Worm (Caenorhabditis elegans) whole organism, late embryonic: ENCODE measurements around the gene cpin-1.
A peak's percentile ranks its signal among the peaks of the same experiment; 100 is the strongest.

Source experiments
- C08G9.2 ChIP-seq: sonication (generic microtip); optimal IDR thresholded peaks from 2 replicates; lab custom pipeline; 2016; ENCODE audit warnings: mild to moderate bottlenecking, missing genetic modification characterization, moderate library complexity, missing compliant biosample characterization
- C38D4.7 ChIP-seq: fragments of 200-800 bp; sonication (Bioruptor generic); optimal IDR thresholded peaks from 2 replicates; lab custom pipeline; 2018; ENCODE audit warnings: mild to moderate bottlenecking, missing genetic modification characterization, moderate library complexity, missing compliant biosample characterization
- K02D7.2 ChIP-seq: sonication (generic microtip); optimal IDR thresholded peaks from 2 replicates; lab custom pipeline; 2017; ENCODE audit warnings: mild to moderate bottlenecking, missing genetic modification characterization, missing compliant biosample characterization
- K09A11.1 ChIP-seq: sonication (generic microtip); optimal IDR thresholded peaks from 2 replicates; lab custom pipeline; 2017; ENCODE audit warnings: antibody characterized with exemption, mild to moderate bottlenecking, missing genetic modification characterization, missing compliant biosample characterization; ENCODE audit not compliant: insufficient read depth
- ahr-1 ChIP-seq: sonication (generic microtip); optimal IDR thresholded peaks from 2 replicates; lab custom pipeline; 2016; ENCODE audit warnings: missing genetic modification characterization, missing compliant biosample characterization
- ceh-2 ChIP-seq: sonication (generic microtip); optimal IDR thresholded peaks from 2 replicates; lab custom pipeline; 2016; ENCODE audit warnings: missing genotype, missing genetic modification characterization, missing compliant biosample characterization
- ceh-24 ChIP-seq: sonication (generic microtip); optimal IDR thresholded peaks from 2 replicates; lab custom pipeline; 2016; ENCODE audit warnings: mild to moderate bottlenecking, missing genetic modification characterization, missing compliant biosample characterization
- ceh-30 ChIP-seq: fragments of 150-350 bp; optimal IDR thresholded peaks from 2 replicates; lab custom pipeline; 2014; ENCODE audit warnings: missing biosample characterization, missing genetic modification characterization
- ceh-31 ChIP-seq: sonication (generic microtip); optimal IDR thresholded peaks from 2 replicates; lab custom pipeline; 2016; ENCODE audit warnings: missing genetic modification characterization, missing compliant biosample characterization
- ceh-34 ChIP-seq: sonication (generic microtip); optimal IDR thresholded peaks from 2 replicates; lab custom pipeline; 2016; ENCODE audit warnings: mild to moderate bottlenecking, missing genetic modification characterization, missing compliant biosample characterization
- ceh-48 ChIP-seq: sonication (generic microtip); optimal IDR thresholded peaks from 2 replicates; lab custom pipeline; 2016; ENCODE audit warnings: missing genetic modification characterization, inconsistent platforms, missing compliant biosample characterization
- ceh-9 ChIP-seq: sonication (generic microtip); optimal IDR thresholded peaks from 2 replicates; lab custom pipeline; 2016; ENCODE audit warnings: mild to moderate bottlenecking, missing genetic modification characterization, inconsistent platforms, missing compliant biosample characterization
- che-1 ChIP-seq: sonication (generic microtip); optimal IDR thresholded peaks from 2 replicates; lab custom pipeline; 2016; ENCODE audit warnings: mild to moderate bottlenecking, missing genetic modification characterization, missing compliant biosample characterization
- dmd-4 ChIP-seq: sonication (generic microtip); optimal IDR thresholded peaks from 2 replicates; lab custom pipeline; 2016; ENCODE audit warnings: borderline replicate concordance, missing genetic modification characterization, missing compliant biosample characterization
- dve-1 ChIP-seq: sonication (generic microtip); optimal IDR thresholded peaks from 2 replicates; lab custom pipeline; 2017; ENCODE audit warnings: antibody characterized with exemption, mild to moderate bottlenecking, missing genetic modification characterization, missing compliant biosample characterization
- elt-2 ChIP-seq: sonication (generic microtip); optimal IDR thresholded peaks from 2 replicates; lab custom pipeline; 2016; ENCODE audit warnings: missing genetic modification reagents, missing genetic modification characterization, missing compliant biosample characterization
- elt-4 ChIP-seq: sonication (generic microtip); optimal IDR thresholded peaks from 2 replicates; lab custom pipeline; 2016; ENCODE audit warnings: missing genetic modification characterization, missing compliant biosample characterization
- eyg-1 ChIP-seq: sonication (generic microtip); optimal IDR thresholded peaks from 2 replicates; lab custom pipeline; 2016; ENCODE audit warnings: missing genotype, missing genetic modification characterization, missing compliant biosample characterization
- fax-1 ChIP-seq: sonication (generic microtip); optimal IDR thresholded peaks from 2 replicates; lab custom pipeline; 2016; ENCODE audit warnings: missing genotype, missing genetic modification characterization, missing compliant biosample characterization
- fkh-10 ChIP-seq: fragments of 150-350 bp; optimal IDR thresholded peaks from 2 replicates; lab custom pipeline; 2014; ENCODE audit warnings: missing biosample characterization, missing genetic modification reagents, missing genetic modification characterization
- hlh-15 ChIP-seq: sonication (generic microtip); optimal IDR thresholded peaks from 2 replicates; lab custom pipeline; 2016; ENCODE audit warnings: missing genetic modification characterization, missing compliant biosample characterization
- hlh-30 ChIP-seq: sonication (generic microtip); optimal IDR thresholded peaks from 2 replicates; lab custom pipeline; 2017; ENCODE audit warnings: antibody characterized with exemption, missing genetic modification characterization, missing compliant biosample characterization; ENCODE audit not compliant: insufficient read depth
- hlh-6 ChIP-seq: sonication (generic microtip); optimal IDR thresholded peaks from 2 replicates; lab custom pipeline; 2016; ENCODE audit warnings: missing genotype, missing genetic modification characterization, missing compliant biosample characterization
- lim-6 ChIP-seq: sonication (generic microtip); optimal IDR thresholded peaks from 2 replicates; lab custom pipeline; 2016; ENCODE audit warnings: missing genetic modification characterization, missing compliant biosample characterization
- lin-11 ChIP-seq: fragments of 200-800 bp; sonication (Bioruptor generic); optimal IDR thresholded peaks from 2 replicates; lab custom pipeline; 2018; ENCODE audit warnings: mild to moderate bottlenecking, missing genetic modification characterization, missing compliant biosample characterization
- madf-2 ChIP-seq: sonication (generic microtip); optimal IDR thresholded peaks from 2 replicates; lab custom pipeline; 2017; ENCODE audit warnings: missing genetic modification characterization, missing compliant biosample characterization
- nhr-232 ChIP-seq: sonication (generic microtip); optimal IDR thresholded peaks from 2 replicates; lab custom pipeline; 2016; ENCODE audit warnings: missing genetic modification characterization, missing compliant biosample characterization
- odd-2 ChIP-seq: sonication (generic microtip); optimal IDR thresholded peaks from 2 replicates; lab custom pipeline; 2017; ENCODE audit warnings: antibody characterized with exemption, mild to moderate bottlenecking, missing genetic modification characterization, missing compliant biosample characterization
- pag-3 ChIP-seq: sonication (generic microtip); optimal IDR thresholded peaks from 2 replicates; lab custom pipeline; 2016; ENCODE audit warnings: missing compliant biosample characterization, missing genetic modification characterization, borderline replicate concordance
- pat-9 ChIP-seq: fragments of 200-800 bp; sonication (Bioruptor generic); optimal IDR thresholded peaks from 2 replicates; lab custom pipeline; 2018; ENCODE audit warnings: mild to moderate bottlenecking, missing genetic modification characterization, moderate library complexity, missing compliant biosample characterization
- pax-1 ChIP-seq: fragments of 150-350 bp; optimal IDR thresholded peaks from 2 replicates; lab custom pipeline; 2014; ENCODE audit warnings: missing biosample characterization, missing genetic modification characterization
- pha-2 ChIP-seq: sonication (generic microtip); optimal IDR thresholded peaks from 2 replicates; lab custom pipeline; 2017; ENCODE audit warnings: mild to moderate bottlenecking, missing genetic modification characterization, missing compliant biosample characterization
- pha-4 ChIP-seq: fragments of 150-350 bp; optimal IDR thresholded peaks from 2 replicates; lab custom pipeline; 2018; ENCODE audit warnings: missing biosample characterization, missing genetic modification reagents, missing genetic modification characterization
- pros-1 ChIP-seq: fragments of 150-350 bp; optimal IDR thresholded peaks from 2 replicates; lab custom pipeline; 2014; ENCODE audit warnings: missing biosample characterization, missing genetic modification reagents, missing genetic modification characterization
- ref-2 ChIP-seq: sonication (generic microtip); optimal IDR thresholded peaks from 2 replicates; lab custom pipeline; 2016; ENCODE audit warnings: missing genetic modification characterization, missing compliant biosample characterization
- sdc-2 ChIP-seq: sonication (generic microtip); optimal IDR thresholded peaks from 2 replicates; lab custom pipeline; 2016; ENCODE audit warnings: missing genotype, missing genetic modification characterization, missing compliant biosample characterization
- syd-9 ChIP-seq: sonication (generic microtip); optimal IDR thresholded peaks from 2 replicates; lab custom pipeline; 2016; ENCODE audit warnings: mild to moderate bottlenecking, missing genetic modification characterization, moderate library complexity, missing compliant biosample characterization
- ttx-3 ChIP-seq: sonication (generic microtip); optimal IDR thresholded peaks from 2 replicates; lab custom pipeline; 2016; ENCODE audit warnings: missing genetic modification reagents, missing genetic modification characterization, missing compliant biosample characterization
- unc-86 ChIP-seq: sonication (generic microtip); optimal IDR thresholded peaks from 2 replicates; lab custom pipeline; 2016; ENCODE audit warnings: missing genetic modification characterization, missing compliant biosample characterization
- zip-5 ChIP-seq: sonication (generic microtip); optimal IDR thresholded peaks from 2 replicates; lab custom pipeline; 2016; ENCODE audit warnings: missing genetic modification characterization, missing compliant biosample characterization
- ztf-16 ChIP-seq: sonication (generic microtip); optimal IDR thresholded peaks from 2 replicates; lab custom pipeline; 2017; ENCODE audit warnings: missing genetic modification characterization, missing compliant biosample characterization

cpin-1 gene

ce11 chrIV:9450375-9450774, at the start of gene cpin-1:
Gene cpin-1, plus strand, starts transcription at chrIV:9450675.
- TF ChIP-seq pat-9 = no peak
- no peak for TF ChIP-seq C08G9.2 (tag; lab: Kevin White, UChicago)
- no peak for TF ChIP-seq hlh-6 (tag; lab: Kevin White, UChicago)
- TF ChIP-seq pag-3 (tag; lab: Kevin White, UChicago) = no peak
- TF ChIP-seq fkh-10 = no peak
- no peak for TF ChIP-seq ttx-3

- no peak for TF ChIP-seq pha-2 (tag; lab: Kevin White, UChicago)
- TF ChIP-seq hlh-6 (tag; lab: Kevin White, UChicago) = no peak
- no peak for TF ChIP-seq eyg-1 (tag; lab: Kevin White, UChicago)
- no peak for TF ChIP-seq ztf-16
- no peak for TF ChIP-seq hlh-30 (tag; lab: Kevin White, UChicago)
- no peak for TF ChIP-seq dmd-4 (tag; lab: Kevin White, UChicago)
- no peak for TF ChIP-seq zip-5
- no peak for TF ChIP-seq ahr-1 (tag; lab: Kevin White, UChicago)
- no peak for TF ChIP-seq elt-4 (tag; lab: Kevin White, UChicago)
- no peak for TF ChIP-seq unc-86 (tag; lab: Kevin White, UChicago)
- no peak for TF ChIP-seq ceh-9 (tag; lab: Kevin White, UChicago)
- TF ChIP-seq dve-1 (tag; lab: Kevin White, UChicago) = no peak
- TF ChIP-seq lin-11 (tag; lab: Kevin White, UChicago) = no peak
Measured at ce11 chrIV:9401715-9402114, 48.8 kb upstream of the cpin-1 start, which contains the start of gene F56D5.6. Gene F56D5.6, plus strand, starts transcription at chrIV:9401922.

ce11 chrIV:9403761-9404420, 46.6 kb upstream of the cpin-1 start:
- TF ChIP-seq ceh-48 = peak; percentile 36
- TF ChIP-seq dve-1 (tag; lab: Kevin White, UChicago) = no peak
- no peak for TF ChIP-seq pax-1 (tag; lab: Kevin White, UChicago)
- TF ChIP-seq, all 69 proteins: peak for 1

ce11 chrIV:9408004-9408403, 42.5 kb upstream of the cpin-1 start, which contains the start of gene F56D5.5:
Gene F56D5.5, minus strand, starts transcription at chrIV:9408104.
- TF ChIP-seq pag-3 (tag; lab: Kevin White, UChicago) (no peak), hlh-15 (tag; lab: Kevin White, UChicago) (no peak), elt-2 (no peak), C38D4.7 (GFP tag; lab: Kevin White, UChicago) (no peak), syd-9 (tag; lab: Kevin White, UChicago) (no peak), ceh-2 (no peak), pha-4 (no peak), hlh-6 (tag; lab: Kevin White, UChicago) (no peak), pros-1 (tag; lab: Kevin White, UChicago) (no peak), ceh-31 (tag; lab: Kevin White, UChicago) (no peak), zip-5 (no peak)

ce11 chrIV:9422408-9422807, 28.1 kb upstream of the cpin-1 start, which contains the start of gene F56D5.9:
Gene F56D5.9, minus strand, starts transcription at chrIV:9422508.
- TF ChIP-seq fax-1 (tag; lab: Kevin White, UChicago) (no peak), K09A11.1 (tag; lab: Kevin White, UChicago) (no peak)
- TF ChIP-seq, all 69 proteins: peak for 0

- TF ChIP-seq ceh-2 = no peak
- no peak for TF ChIP-seq ceh-24 (tag; lab: Kevin White, UChicago)
- no peak for TF ChIP-seq zip-5
- TF ChIP-seq ceh-34 (tag; lab: Kevin White, UChicago) = no peak
- no peak for TF ChIP-seq nhr-232
- TF ChIP-seq ceh-30 (tag; lab: Kevin White, UChicago) = no peak
- TF ChIP-seq odd-2 (tag; lab: Kevin White, UChicago) = no peak
- no peak for TF ChIP-seq K02D7.2 (tag; lab: Kevin White, UChicago)
- no peak for TF ChIP-seq madf-2 (tag; lab: Kevin White, UChicago)
- no peak for TF ChIP-seq lim-6 (tag; lab: Kevin White, UChicago)
- no peak for TF ChIP-seq sdc-2
- TF ChIP-seq che-1 (tag; lab: Kevin White, UChicago) = no peak
- no peak for TF ChIP-seq ref-2 (tag; lab: Kevin White, UChicago)
Measured at ce11 chrIV:9423095-9423494, 27.4 kb upstream of the cpin-1 start, which contains the start of gene srxa-2. Gene srxa-2, plus strand, starts transcription at chrIV:9423395.
